Fruit fly (Drosophila melanogaster) whole organism, embryonic: ENCODE results near the gene CG31817.

Experiments used
- Abd-B ChIP-seq: fragments of 200-800 bp; sonication (Bioruptor generic); optimal IDR thresholded peaks from 2 replicates; lab custom pipeline; 2018; ENCODE audit warnings: missing biosample characterization, mild to moderate bottlenecking, missing genetic modification characterization, moderate library complexity
- Blimp-1 ChIP-seq: fragments of 200-800 bp; sonication (Bioruptor generic); optimal IDR thresholded peaks from 3 replicates; lab custom pipeline; 2018; ENCODE audit warnings: missing biosample characterization, missing genetic modification characterization, mild to moderate bottlenecking, moderate library complexity, missing genetic modification reagents
- C15 ChIP-seq: fragments of 200-800 bp; sonication (Bioruptor generic); IDR thresholded peaks from 3 replicates; pipeline ENCODE4 v1.3.6; 2022; ENCODE audit warnings: missing biosample characterization, missing genetic modification characterization
- CG11085 ChIP-seq: fragments of 200-800 bp; sonication (Bioruptor generic); IDR thresholded peaks from 2 replicates; pipeline ENCODE4 v1.3.6; 2022; ENCODE audit warnings: missing biosample characterization, missing genetic modification characterization
- CG11247 ChIP-seq: fragments of 200-800 bp; sonication (Bioruptor generic); IDR thresholded peaks from 2 replicates; pipeline ENCODE4 v1.3.6; 2022; ENCODE audit warnings: missing biosample characterization, missing genetic modification characterization
- CG11504 ChIP-seq: fragments of 200-800 bp; sonication (Bioruptor generic); optimal IDR thresholded peaks from 3 replicates; lab custom pipeline; 2019; ENCODE audit warnings: missing biosample characterization, mild to moderate bottlenecking, missing genetic modification characterization, moderate library complexity
- CG11723 ChIP-seq: fragments of 200-800 bp; sonication (Bioruptor generic); optimal IDR thresholded peaks from 2 replicates; lab custom pipeline; 2017; ENCODE audit warnings: missing biosample characterization, mild to moderate bottlenecking, missing genetic modification characterization
- CG12104 ChIP-seq: fragments of 200-800 bp; sonication (Bioruptor generic); optimal IDR thresholded peaks from 3 replicates; lab custom pipeline; 2016; ENCODE audit warnings: missing biosample characterization, missing genetic modification characterization
- CG13775 ChIP-seq: fragments of 200-800 bp; sonication (Bioruptor generic); optimal IDR thresholded peaks from 3 replicates; lab custom pipeline; 2017; ENCODE audit warnings: missing biosample characterization, mild to moderate bottlenecking, missing genetic modification characterization
- CG1603 ChIP-seq: fragments of 200-800 bp; sonication (Bioruptor generic); optimal IDR thresholded peaks from 2 replicates; lab custom pipeline; 2019; ENCODE audit warnings: missing biosample characterization, mild to moderate bottlenecking, missing genetic modification characterization, moderate library complexity
- CG16813 ChIP-seq: fragments of 200-800 bp; sonication (Bioruptor generic); IDR thresholded peaks from 3 replicates; pipeline ENCODE4 v1.3.6; 2022; ENCODE audit warnings: missing biosample characterization, missing genetic modification characterization; ENCODE audit not compliant: partially characterized antibody
- CG17328 ChIP-seq: fragments of 200-800 bp; sonication (Bioruptor generic); IDR thresholded peaks from 2 replicates; pipeline ENCODE4 v1.3.6; 2022; ENCODE audit warnings: missing biosample characterization, missing genetic modification characterization
- CG18262 ChIP-seq: fragments of 200-800 bp; optimal IDR thresholded peaks from 3 replicates; lab custom pipeline; 2019; ENCODE audit warnings: missing biosample characterization, mild to moderate bottlenecking, missing genetic modification characterization, moderate library complexity
- CG18599 ChIP-seq: fragments of 200-800 bp; sonication (Bioruptor generic); optimal IDR thresholded peaks from 3 replicates; lab custom pipeline; 2017; ENCODE audit warnings: missing biosample characterization, missing genetic modification characterization, mild to moderate bottlenecking, moderate library complexity, missing genetic modification reagents
- CG32767 ChIP-seq: fragments of 200-800 bp; sonication (Bioruptor generic); IDR thresholded peaks from 2 replicates; pipeline ENCODE4 v1.3.6; 2022; ENCODE audit warnings: missing biosample characterization, missing genetic modification characterization
- CG34422 ChIP-seq: fragments of 200-800 bp; sonication (Bioruptor generic); IDR thresholded peaks from 3 replicates; pipeline ENCODE4 v1.3.6; 2022; ENCODE audit warnings: missing biosample characterization, missing genetic modification characterization
- CG4360 ChIP-seq: fragments of 200-800 bp; sonication (Bioruptor generic); IDR thresholded peaks from 2 replicates; pipeline ENCODE4 v1.3.6; 2022; ENCODE audit warnings: missing biosample characterization, missing genetic modification characterization
- CG4404 ChIP-seq: fragments of 200-800 bp; sonication (Bioruptor generic); IDR thresholded peaks from 2 replicates; pipeline ENCODE4 v1.3.6; 2022; ENCODE audit warnings: missing biosample characterization, missing genetic modification characterization
- CG4730 ChIP-seq: fragments of 200-800 bp; sonication (Bioruptor generic); IDR thresholded peaks from 2 replicates; pipeline ENCODE4 v1.3.6; 2022; ENCODE audit warnings: missing biosample characterization, missing genetic modification characterization
- CG7556 ChIP-seq: fragments of 200-800 bp; sonication (Bioruptor generic); optimal IDR thresholded peaks from 2 replicates; lab custom pipeline; 2017; ENCODE audit warnings: missing biosample characterization, mild to moderate bottlenecking, missing genetic modification characterization
- CG7839 ChIP-seq: fragments of 200-800 bp; sonication (Bioruptor generic); optimal IDR thresholded peaks from 3 replicates; lab custom pipeline; 2018; ENCODE audit warnings: missing biosample characterization, mild to moderate bottlenecking, missing genetic modification characterization, moderate library complexity
- CG8290 ChIP-seq, 3 experiments: fragments of 200-800 bp; sonication (Bioruptor generic); optimal IDR thresholded peaks; 2 replicates each; lab custom pipeline; 2016 to 2019; ENCODE audit warnings: missing biosample characterization in 3 of 3, missing genetic modification characterization in 3 of 3, mild to moderate bottlenecking in 2 of 3, moderate library complexity in 1 of 3
- CG9609 ChIP-seq: fragments of 200-800 bp; sonication (Bioruptor generic); optimal IDR thresholded peaks from 3 replicates; lab custom pipeline; 2016; ENCODE audit warnings: missing biosample characterization, missing genetic modification characterization
- CG9797 ChIP-seq: fragments of 200-800 bp; sonication (Bioruptor generic); optimal IDR thresholded peaks from 3 replicates; lab custom pipeline; 2018; ENCODE audit warnings: missing biosample characterization, mild to moderate bottlenecking, missing genetic modification characterization
- CG9817 ChIP-seq: fragments of 200-800 bp; sonication (Bioruptor generic); optimal IDR thresholded peaks from 2 replicates; lab custom pipeline; 2018; ENCODE audit warnings: missing biosample characterization, mild to moderate bottlenecking, missing genetic modification characterization, moderate library complexity
- HmgD ChIP-seq: fragments of 200-800 bp; sonication (Bioruptor generic); optimal IDR thresholded peaks from 3 replicates; lab custom pipeline; 2016; ENCODE audit warnings: missing biosample characterization, missing genetic modification characterization
- Pdp1 ChIP-seq, 2 experiments: fragments of 200-800 bp; sonication (Bioruptor generic); optimal IDR thresholded peaks; 3 replicates each; lab custom pipeline; 2016; ENCODE audit warnings: missing biosample characterization in 2 of 2, missing genetic modification characterization in 2 of 2, mild to moderate bottlenecking in 1 of 2, moderate library complexity in 1 of 2
- Rfx ChIP-seq: fragments of 200-800 bp; sonication (Bioruptor generic); IDR thresholded peaks from 2 replicates; pipeline ENCODE4 v1.3.6; 2022; ENCODE audit warnings: missing biosample characterization, missing genetic modification characterization
- Vsx1 ChIP-seq: fragments of 200-800 bp; sonication (Bioruptor generic); optimal IDR thresholded peaks from 2 replicates; lab custom pipeline; 2017; ENCODE audit warnings: missing biosample characterization, mild to moderate bottlenecking, missing genetic modification characterization, missing genetic modification reagents
- abd-A ChIP-seq: fragments of 200-800 bp; sonication (Bioruptor generic); optimal IDR thresholded peaks from 3 replicates; lab custom pipeline; 2019; ENCODE audit warnings: missing biosample characterization, mild to moderate bottlenecking, missing genetic modification characterization, moderate library complexity
- ap ChIP-seq: fragments of 200-800 bp; sonication (Bioruptor generic); IDR thresholded peaks from 2 replicates; pipeline ENCODE4 v1.3.6; 2022; ENCODE audit warnings: missing biosample characterization, missing genetic modification characterization
- bsh ChIP-seq, 2 experiments: fragments of 200-800 bp; sonication (Bioruptor generic); optimal IDR thresholded peaks; 2 replicates each; lab custom pipeline; 2017 to 2018; ENCODE audit warnings: mild to moderate bottlenecking in 2 of 2, missing biosample characterization in 2 of 2, missing genetic modification characterization in 2 of 2, moderate library complexity in 1 of 2
- cg ChIP-seq: fragments of 200-800 bp; sonication (Bioruptor generic); optimal IDR thresholded peaks from 3 replicates; lab custom pipeline; 2019; ENCODE audit warnings: missing biosample characterization, mild to moderate bottlenecking, missing genetic modification characterization, moderate library complexity
- crp ChIP-seq, 2 experiments: fragments of 200-800 bp; sonication (Bioruptor generic); optimal IDR thresholded peaks; 2 replicates in 1 of 2; 3 replicates in 1 of 2; lab custom pipeline; 2017; ENCODE audit warnings: missing biosample characterization in 2 of 2, missing genetic modification characterization in 2 of 2, mild to moderate bottlenecking in 1 of 2, moderate library complexity in 1 of 2
- cwo ChIP-seq: fragments of 200-800 bp; sonication (Bioruptor generic); optimal IDR thresholded peaks from 3 replicates; lab custom pipeline; 2017; ENCODE audit warnings: missing biosample characterization, missing genetic modification characterization, mild to moderate bottlenecking, moderate library complexity, missing genetic modification reagents
- dan ChIP-seq: fragments of 200-800 bp; sonication (Bioruptor generic); IDR thresholded peaks from 2 replicates; pipeline ENCODE4 v1.3.6; 2022; ENCODE audit warnings: missing biosample characterization, missing genetic modification characterization
- esg ChIP-seq: fragments of 200-800 bp; sonication (Bioruptor generic); conservative IDR thresholded peaks from 2 replicates; pipeline ENCODE4 v1.3.6; 2022; ENCODE audit warnings: missing biosample characterization, missing genetic modification characterization
- ftz-f1 ChIP-seq: fragments of 200-800 bp; sonication (Bioruptor generic); optimal IDR thresholded peaks from 2 replicates; lab custom pipeline; 2016; ENCODE audit warnings: missing biosample characterization, missing genetic modification characterization
- gsb ChIP-seq: fragments of 200-800 bp; sonication (Bioruptor generic); IDR thresholded peaks from 2 replicates; pipeline ENCODE4 v1.3.6; 2022; ENCODE audit warnings: missing biosample characterization, missing genetic modification characterization
- ind ChIP-seq: fragments of 200-800 bp; sonication (Bioruptor generic); optimal IDR thresholded peaks from 3 replicates; lab custom pipeline; 2016; ENCODE audit warnings: missing biosample characterization, missing genetic modification characterization
- inv ChIP-seq: fragments of 200-800 bp; sonication (Bioruptor generic); IDR thresholded peaks from 2 replicates; pipeline ENCODE4 v1.3.6; 2022; ENCODE audit warnings: missing biosample characterization, missing genetic modification characterization; ENCODE audit not compliant: partially characterized antibody
- jumu ChIP-seq: fragments of 200-800 bp; sonication (Bioruptor generic); optimal IDR thresholded peaks from 3 replicates; lab custom pipeline; 2016; ENCODE audit warnings: missing biosample characterization, missing genetic modification characterization
- oc ChIP-seq: fragments of 200-800 bp; sonication (Bioruptor generic); optimal IDR thresholded peaks from 2 replicates; lab custom pipeline; 2018; ENCODE audit warnings: missing biosample characterization, mild to moderate bottlenecking, missing genetic modification characterization, moderate library complexity
- odd ChIP-seq: fragments of 200-800 bp; sonication (Bioruptor generic); optimal IDR thresholded peaks from 2 replicates; lab custom pipeline; 2017; ENCODE audit warnings: missing biosample characterization, mild to moderate bottlenecking, missing genetic modification characterization
- org-1 ChIP-seq: fragments of 200-800 bp; sonication (Bioruptor generic); optimal IDR thresholded peaks from 2 replicates; lab custom pipeline; 2017; ENCODE audit warnings: missing biosample characterization, missing genetic modification characterization
- sd ChIP-seq: fragments of 200-800 bp; sonication (Bioruptor generic); optimal IDR thresholded peaks from 3 replicates; lab custom pipeline; 2018; ENCODE audit warnings: missing biosample characterization, mild to moderate bottlenecking, missing genetic modification characterization, moderate library complexity
- sim ChIP-seq: fragments of 200-800 bp; sonication (Bioruptor generic); IDR thresholded peaks from 2 replicates; pipeline ENCODE4 v1.3.6; 2022; ENCODE audit warnings: missing biosample characterization, missing genetic modification characterization
- stc ChIP-seq: fragments of 200-800 bp; sonication (Bioruptor generic); IDR thresholded peaks from 2 replicates; pipeline ENCODE4 v1.3.6; 2022; ENCODE audit warnings: missing biosample characterization, missing genetic modification characterization
- wdn ChIP-seq: fragments of 200-800 bp; sonication (Bioruptor generic); IDR thresholded peaks from 2 replicates; pipeline ENCODE4 v1.3.6; 2022; ENCODE audit warnings: missing biosample characterization, missing genetic modification characterization

CG31817 gene

DNA sequence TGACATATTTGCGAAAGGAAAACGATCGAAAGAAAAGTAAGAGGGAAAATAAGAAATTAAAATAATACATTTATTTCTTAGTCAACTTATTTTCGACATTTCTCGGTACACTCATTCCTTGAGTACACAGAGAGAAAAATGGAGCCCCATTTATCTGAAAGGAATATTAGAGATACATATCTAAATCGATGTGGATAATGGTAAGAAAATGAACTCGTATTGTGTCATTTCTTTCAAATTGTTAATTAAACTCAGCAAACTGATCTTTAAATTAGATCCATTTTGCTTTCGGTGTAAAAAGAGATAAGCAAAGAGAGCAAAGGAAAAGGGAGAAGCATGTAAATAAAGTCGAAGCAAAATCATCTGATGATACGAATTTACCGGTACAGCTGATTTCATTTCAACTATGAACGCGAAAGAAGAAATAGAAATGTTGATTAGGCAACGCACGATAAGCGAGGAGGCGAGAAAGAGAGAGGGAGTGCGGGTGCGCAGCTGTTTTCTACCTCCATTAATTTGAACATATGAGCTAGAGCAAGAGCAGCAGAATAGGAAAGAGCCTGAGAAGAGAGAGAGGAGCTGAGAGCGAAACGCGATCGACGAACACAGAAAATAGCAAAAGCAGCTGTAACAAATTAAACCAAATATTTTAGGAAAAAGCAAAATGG lies 51.9 kb downstream of the CG31817 start (continued):
- TF ChIP-seq CG11085 (GFP tag; lab: Robert Waterston, UW) = no peak
- TF ChIP-seq CG32767 (GFP tag; lab: Robert Waterston, UW) = no peak
- peak; percentile 78 for TF ChIP-seq CG13775 (GFP tag; lab: Kevin White, UChicago)
- TF ChIP-seq Abd-B (GFP tag; lab: Kevin White, UChicago) = peak; percentile 88
- peak; percentile 2 to 92 for TF ChIP-seq bsh (GFP tag; optimal IDR thresholded peaks at IDR 0.05; lab: Kevin White, UChicago)
- TF ChIP-seq CG12104 = peak; percentile 77
- peak; percentile 92 for TF ChIP-seq oc
- no peak for TF ChIP-seq dan (GFP tag; lab: Robert Waterston, UW)
- no peak for TF ChIP-seq CG4404 (GFP tag; lab: Robert Waterston, UW)
- TF ChIP-seq CG11723 (GFP tag; lab: Kevin White, UChicago) = peak; percentile 53
- TF ChIP-seq Blimp-1 (GFP tag; lab: Kevin White, UChicago) = peak; percentile 88
- TF ChIP-seq CG9609 (GFP tag; lab: Kevin White, UChicago) = peak; percentile 91
- no peak for TF ChIP-seq esg (GFP tag; lab: Robert Waterston, UW)
- TF ChIP-seq ind (GFP tag; lab: Kevin White, UChicago) = peak; percentile 89
- peak; percentile 73 for TF ChIP-seq sd (tag; lab: Kevin White, UChicago)
- no peak for TF ChIP-seq CG9797 (GFP tag; lab: Kevin White, UChicago)
- TF ChIP-seq CG34422 (GFP tag; lab: Robert Waterston, UW) = no peak
- no peak for TF ChIP-seq CG7556 (GFP tag; lab: Kevin White, UChicago)
- peak; percentile 78 for TF ChIP-seq HmgD (GFP tag; lab: Kevin White, UChicago)
- peak; percentile 83 for TF ChIP-seq CG18599
- TF ChIP-seq cwo (GFP tag; lab: Kevin White, UChicago) = peak; percentile 56
- no peak for TF ChIP-seq ap (GFP tag; lab: Robert Waterston, UW)
- TF ChIP-seq sim (GFP tag; lab: Robert Waterston, UW) = no peak
- peak; percentile 94 for TF ChIP-seq CG1603 (tag; lab: Kevin White, UChicago)
- TF ChIP-seq inv (GFP tag; lab: Robert Waterston, UW) = no peak
- TF ChIP-seq cg = no peak
- no peak for TF ChIP-seq Rfx (GFP tag; lab: Robert Waterston, UW)
- peak; percentile 92 for TF ChIP-seq CG7839 (tag; lab: Kevin White, UChicago)
- peak; percentile 32 for TF ChIP-seq CG8290 (GFP tag; optimal IDR thresholded peaks at IDR 0.05; lab: Kevin White, UChicago)
- TF ChIP-seq CG8290 (tag; optimal IDR thresholded peaks at IDR 0.05; lab: Kevin White, UChicago) = peak in 1 of 2 experiments; percentile 93
- TF ChIP-seq wdn = no peak
- TF ChIP-seq gsb = no peak
- TF ChIP-seq stc (GFP tag; lab: Robert Waterston, UW) = no peak
- no peak for TF ChIP-seq CG16813 (GFP tag; lab: Robert Waterston, UW)
- TF ChIP-seq ftz-f1 (GFP tag; lab: Kevin White, UChicago) = no peak
- no peak for TF ChIP-seq abd-A (tag; lab: Kevin White, UChicago)
- TF ChIP-seq CG4360 (GFP tag; lab: Robert Waterston, UW) = no peak
- TF ChIP-seq odd (GFP tag; lab: Kevin White, UChicago) = peak; percentile 24
- peak; percentile 86 for TF ChIP-seq CG18262 (tag; lab: Kevin White, UChicago)
- no peak for TF ChIP-seq CG11247 (GFP tag; lab: Robert Waterston, UW)
- TF ChIP-seq C15 (GFP tag; lab: Robert Waterston, UW) = no peak
- TF ChIP-seq CG17328 = no peak
- TF ChIP-seq CG9817 (tag; lab: Kevin White, UChicago) = peak; percentile 82
- peak; percentile 72 for TF ChIP-seq jumu (GFP tag; lab: Kevin White, UChicago)
- peak; percentile 65 to 92 for TF ChIP-seq crp (GFP tag; optimal IDR thresholded peaks at IDR 0.05; lab: Kevin White, UChicago)
- TF ChIP-seq Pdp1 (GFP tag; optimal IDR thresholded peaks at IDR 0.05; lab: Kevin White, UChicago) = peak; percentile 86 to 97
- peak; percentile 88 for TF ChIP-seq CG11504 (tag; lab: Kevin White, UChicago)
- peak; percentile 58 for TF ChIP-seq Vsx1 (GFP tag; lab: Kevin White, UChicago)
- TF ChIP-seq org-1 = peak; percentile 69
- TF ChIP-seq CG4730 (GFP tag; lab: Robert Waterston, UW) = no peak
